Worm (Caenorhabditis elegans): ENCODE data around the gene R09E10.5.

ce11 chrIV:10275050-10275449, 27.1 kb downstream of the R09E10.5 start:
- no peak for TF ChIP-seq ceh-20 (GFP tag; IDR thresholded peaks at IDR 0.05)
- TF ChIP-seq snpc-4 (tag; optimal IDR thresholded peaks at IDR 0.05), result no peak
- no peak for TF ChIP-seq pha-4 (GFP tag; IDR thresholded peaks at IDR 0.05)
- TF ChIP-seq pha-4 (tag; optimal IDR thresholded peaks at IDR 0.05), result no peak
- no peak for TF ChIP-seq lin-15B (tag; optimal IDR thresholded peaks at IDR 0.05)
- TF ChIP-seq nhr-11 (tag; optimal IDR thresholded peaks at IDR 0.05), result no peak
